Fruit fly (Drosophila melanogaster) whole organism, prepupa: ENCODE results near the gene Cmtr1.

Experiments used
- CG6276 ChIP-seq: fragments of 200-800 bp; sonication (Bioruptor generic); optimal IDR thresholded peaks from 2 replicates; lab custom pipeline; 2017; ENCODE audit warnings: missing biosample characterization, mild to moderate bottlenecking, missing genetic modification characterization
- Met ChIP-seq: fragments of 200-800 bp; sonication (Bioruptor generic); optimal IDR thresholded peaks from 3 replicates; lab custom pipeline; 2016; ENCODE audit warnings: missing biosample characterization, missing genetic modification characterization
- fkh ChIP-seq: fragments of 200-800 bp; sonication (Bioruptor generic); optimal IDR thresholded peaks from 3 replicates; lab custom pipeline; 2017; ENCODE audit warnings: missing biosample characterization, mild to moderate bottlenecking, missing genetic modification characterization, moderate library complexity

- no peak for TF ChIP-seq Met (GFP tag; lab: Kevin White, UChicago)
- no peak for TF ChIP-seq fkh (GFP tag; lab: Kevin White, UChicago)
- TF ChIP-seq CG6276 (GFP tag; lab: Kevin White, UChicago): no peak
Observed at dm6 chrX:4119582-4119981, 18.8 kb upstream of the Cmtr1 start.
